Fruit fly (Drosophila melanogaster): Measurements from ENCODE around the gene Nhe1.

Nhe1 gene

DNA sequence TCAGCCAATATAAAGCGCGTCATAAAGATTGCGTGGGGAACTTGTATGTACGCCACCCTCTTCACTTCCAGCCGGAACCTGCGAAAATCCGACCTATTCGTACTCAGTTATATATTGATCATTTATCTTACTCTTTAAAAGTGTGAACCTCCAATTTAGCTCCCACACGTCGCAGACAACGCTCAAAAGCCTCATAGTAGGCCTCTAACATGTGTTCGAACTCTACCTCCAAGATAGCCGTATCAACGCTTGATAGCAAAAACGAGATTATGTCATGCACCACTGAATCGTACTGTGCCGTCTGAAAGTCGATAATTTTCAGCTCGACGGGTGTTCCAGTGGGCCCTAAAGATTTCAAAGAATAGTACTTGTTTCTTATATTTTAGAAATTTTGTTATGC, 33.1 kb upstream of the Nhe1 start (continued):
- TF ChIP-seq CG8290 (GFP tag; optimal IDR thresholded peaks at IDR 0.05): no peak
- peak in 1 of 2 experiments; percentile 34 for TF ChIP-seq CG8290 (tag; optimal IDR thresholded peaks at IDR 0.05)
- TF ChIP-seq Oaz (GFP tag; IDR thresholded peaks at IDR 0.05): no peak
- no peak for TF ChIP-seq CG11696 (GFP tag; IDR thresholded peaks at IDR 0.05)
- no peak for TF ChIP-seq ro (GFP tag; IDR thresholded peaks at IDR 0.05)
- no peak for TF ChIP-seq ara (GFP tag; IDR thresholded peaks at IDR 0.05)
- TF ChIP-seq CG15011 (GFP tag; optimal IDR thresholded peaks at IDR 0.05): no peak
- TF ChIP-seq grau (tag; optimal IDR thresholded peaks at IDR 0.05): no peak
- TF ChIP-seq gro (GFP tag; optimal IDR thresholded peaks at IDR 0.05): no peak
- TF ChIP-seq CG2875 (GFP tag; optimal IDR thresholded peaks at IDR 0.05): no peak
- no peak for TF ChIP-seq Oli (tag; optimal IDR thresholded peaks at IDR 0.05)
- TF ChIP-seq CG6813 (GFP tag; optimal IDR thresholded peaks at IDR 0.05): no peak
- no peak for TF ChIP-seq CG4404 (GFP tag; IDR thresholded peaks at IDR 0.05)
- no peak for TF ChIP-seq CG11247 (GFP tag; IDR thresholded peaks at IDR 0.05)
- no peak for TF ChIP-seq tgo (GFP tag; IDR thresholded peaks at IDR 0.05)
- TF ChIP-seq mld (GFP tag; IDR thresholded peaks at IDR 0.05; ENCODE audit: partially characterized antibody): no peak
- no peak for TF ChIP-seq Elba2 (GFP tag; optimal IDR thresholded peaks at IDR 0.05)
- TF ChIP-seq chif (GFP tag; optimal IDR thresholded peaks at IDR 0.05): no peak
- no peak for TF ChIP-seq CG12219 (GFP tag; optimal IDR thresholded peaks at IDR 0.05)
- TF ChIP-seq CG18599 (GFP tag; optimal IDR thresholded peaks at IDR 0.05): peak; percentile 8
- no peak for TF ChIP-seq inv (GFP tag; IDR thresholded peaks at IDR 0.05; ENCODE audit: partially characterized antibody)
- TF ChIP-seq CG34422 (GFP tag; IDR thresholded peaks at IDR 0.05): no peak
- TF ChIP-seq scrt (GFP tag; optimal IDR thresholded peaks at IDR 0.05): no peak
- TF ChIP-seq CG31388 (GFP tag; optimal IDR thresholded peaks at IDR 0.05): no peak
- TF ChIP-seq tio (GFP tag; optimal IDR thresholded peaks at IDR 0.05): no peak
- TF ChIP-seq exex (tag; optimal IDR thresholded peaks at IDR 0.05): peak; percentile 72
- peak; percentile 68 for TF ChIP-seq cwo (GFP tag; optimal IDR thresholded peaks at IDR 0.05)
- TF ChIP-seq CkIIα-i1 (GFP tag; IDR thresholded peaks at IDR 0.05): no peak
- peak; percentile 59 for TF ChIP-seq Med (GFP tag)
- TF ChIP-seq CG4282 (GFP tag; optimal IDR thresholded peaks at IDR 0.05): no peak
- TF ChIP-seq rib (GFP tag; IDR thresholded peaks at IDR 0.05): no peak
- TF ChIP-seq CG15601 (tag; optimal IDR thresholded peaks at IDR 0.05): no peak
- no peak for TF ChIP-seq dysf (GFP tag; IDR thresholded peaks at IDR 0.05)
- TF ChIP-seq CG18619 (GFP tag; optimal IDR thresholded peaks at IDR 0.05): no peak
- peak in 1 of 2 experiments; percentile 82 for TF ChIP-seq Pdp1 (GFP tag; optimal IDR thresholded peaks at IDR 0.05)
- TF ChIP-seq CG10267 (tag; optimal IDR thresholded peaks at IDR 0.05): no peak
- TF ChIP-seq Rfx (GFP tag; IDR thresholded peaks at IDR 0.05): no peak
- no peak for TF ChIP-seq Atf3 (GFP tag; optimal IDR thresholded peaks at IDR 0.05)
- TF ChIP-seq gcm (GFP tag; optimal IDR thresholded peaks at IDR 0.05): no peak
- TF ChIP-seq hth (optimal IDR thresholded peaks at IDR 0.05): no peak
- no peak for TF ChIP-seq Sox102F (GFP tag; optimal IDR thresholded peaks at IDR 0.05)
- TF ChIP-seq CG8281 (tag; optimal IDR thresholded peaks at IDR 0.05): no peak
- TF ChIP-seq CG17359 (tag; optimal IDR thresholded peaks at IDR 0.05): no peak
- no peak for TF ChIP-seq CG1233 (GFP tag; optimal IDR thresholded peaks at IDR 0.05)
- TF ChIP-seq E2f1 (GFP tag; IDR thresholded peaks at IDR 0.05): no peak
- TF ChIP-seq MESR4 (GFP tag; optimal IDR thresholded peaks at IDR 0.05): no peak
- TF ChIP-seq fu2 (GFP tag; optimal IDR thresholded peaks at IDR 0.05): no peak
- no peak for TF ChIP-seq CG11560 (tag; IDR thresholded peaks at IDR 0.05)
- TF ChIP-seq CG17568 (GFP tag; optimal IDR thresholded peaks at IDR 0.05): no peak
- TF ChIP-seq shn (GFP tag; optimal IDR thresholded peaks at IDR 0.05): no peak
- TF ChIP-seq CG3838 (GFP tag; optimal IDR thresholded peaks at IDR 0.05): no peak
- no peak for TF ChIP-seq CG10979 (tag; optimal IDR thresholded peaks at IDR 0.05)
- TF ChIP-seq br (optimal IDR thresholded peaks at IDR 0.05): no peak

Data from whole organism, embryonic.